Worm (Caenorhabditis elegans) whole organism, L3 larva: ENCODE data around the gene F31B9.4.

Source experiments
- R02D3.7 ChIP-seq: fragments of 150-350 bp; optimal IDR thresholded peaks from 2 replicates; lab custom pipeline; 2014; ENCODE audit warnings: missing biosample characterization, missing genetic modification characterization
- ZK546.5 ChIP-seq: sonication (generic microtip); optimal IDR thresholded peaks from 2 replicates; lab custom pipeline; 2017; ENCODE audit warnings: missing biosample characterization, missing genetic modification characterization
- aly-2 ChIP-seq: fragments of 150-350 bp; optimal IDR thresholded peaks from 2 replicates; lab custom pipeline; 2014; ENCODE audit warnings: missing biosample characterization, missing genetic modification characterization
- ama-1 ChIP-seq: fragments of 150-350 bp; optimal IDR thresholded peaks from 2 replicates; lab custom pipeline; 2018
- ceh-16 ChIP-seq: sonication (generic microtip); optimal IDR thresholded peaks from 2 replicates; lab custom pipeline; 2017; ENCODE audit warnings: missing biosample characterization, missing genetic modification characterization
- ceh-28 ChIP-seq: fragments of 150-350 bp; optimal IDR thresholded peaks from 2 replicates; lab custom pipeline; 2014; ENCODE audit warnings: missing biosample characterization, missing genetic modification reagents, missing genetic modification characterization
- ceh-82 ChIP-seq: fragments of 150-350 bp; optimal IDR thresholded peaks from 2 replicates; lab custom pipeline; 2014; ENCODE audit warnings: missing biosample characterization, missing genetic modification characterization
- ceh-9 ChIP-seq: sonication (generic microtip); optimal IDR thresholded peaks from 2 replicates; lab custom pipeline; 2018; ENCODE audit warnings: missing biosample characterization, missing genetic modification characterization
- daf-12 ChIP-seq: fragments of 150-350 bp; optimal IDR thresholded peaks from 2 replicates; lab custom pipeline; 2014; ENCODE audit warnings: missing biosample characterization, missing genetic modification reagents, missing genetic modification characterization
- egl-27 ChIP-seq: sonication (generic microtip); optimal IDR thresholded peaks from 4 replicates; lab custom pipeline; 2017; ENCODE audit warnings: missing biosample characterization, missing genetic modification reagents, missing genetic modification characterization
- egl-5 ChIP-seq: fragments of 150-350 bp; optimal IDR thresholded peaks from 2 replicates; lab custom pipeline; 2017; ENCODE audit warnings: missing biosample characterization, missing genetic modification reagents, missing genetic modification characterization, inconsistent platforms
- elt-1 ChIP-seq: fragments of 150-350 bp; optimal IDR thresholded peaks from 2 replicates; lab custom pipeline; 2014; ENCODE audit warnings: missing biosample characterization, missing genetic modification characterization
- elt-3 ChIP-seq, 3 experiments: fragments of 150-350 bp in 1 of 3; sonication (generic microtip) in 2 of 3; optimal IDR thresholded peaks; 2 replicates in 2 of 3; 4 replicates in 1 of 3; lab custom pipeline; 2014 to 2017; ENCODE audit warnings: missing biosample characterization in 3 of 3, missing genetic modification characterization in 3 of 3
- eor-1 ChIP-seq, 2 experiments: fragments of 150-350 bp; optimal IDR thresholded peaks; 2 replicates each; lab custom pipeline; 2014 to 2018; ENCODE audit warnings: missing biosample characterization in 2 of 2, missing genetic modification characterization in 2 of 2
- fkh-2 ChIP-seq: fragments of 150-350 bp; optimal IDR thresholded peaks from 2 replicates; lab custom pipeline; 2014; ENCODE audit warnings: missing biosample characterization, missing genetic modification reagents, missing genetic modification characterization
- fos-1 ChIP-seq: fragments of 150-350 bp; optimal IDR thresholded peaks from 2 replicates; lab custom pipeline; 2014; ENCODE audit warnings: missing biosample characterization, missing genetic modification characterization
- hmg-11 ChIP-seq: sonication (generic microtip); optimal IDR thresholded peaks from 2 replicates; lab custom pipeline; 2016; ENCODE audit warnings: missing genetic modification characterization, missing compliant biosample characterization
- jun-1 ChIP-seq: fragments of 150-350 bp; optimal IDR thresholded peaks from 2 replicates; lab custom pipeline; 2014; ENCODE audit warnings: missing biosample characterization, missing genetic modification reagents, missing genetic modification characterization
- lin-15B ChIP-seq: fragments of 150-350 bp; optimal IDR thresholded peaks from 2 replicates; lab custom pipeline; 2014; ENCODE audit warnings: missing biosample characterization, missing genetic modification characterization
- lin-39 ChIP-seq: fragments of 150-350 bp; optimal IDR thresholded peaks from 2 replicates; lab custom pipeline; 2018; ENCODE audit warnings: missing biosample characterization, missing genetic modification reagents, missing genetic modification characterization
- lsy-12 ChIP-seq: sonication (generic microtip); optimal IDR thresholded peaks from 2 replicates; lab custom pipeline; 2016; ENCODE audit warnings: mild to moderate bottlenecking, missing genetic modification characterization, missing compliant biosample characterization
- mdl-1 ChIP-seq: fragments of 150-350 bp; optimal IDR thresholded peaks from 2 replicates; lab custom pipeline; 2014; ENCODE audit warnings: missing biosample characterization, missing genetic modification characterization
- mml-1 ChIP-seq: fragments of 150-350 bp; sonication (generic microtip); optimal IDR thresholded peaks from 3 replicates; lab custom pipeline; 2014; ENCODE audit warnings: missing biosample characterization, missing genetic modification characterization
- nfya-1 ChIP-seq: sonication (generic microtip); optimal IDR thresholded peaks from 2 replicates; lab custom pipeline; 2017; ENCODE audit warnings: missing genetic modification characterization, mild to moderate bottlenecking, missing compliant biosample characterization, antibody characterized with exemption, moderate library complexity; ENCODE audit not compliant: insufficient read depth
- nhr-11 ChIP-seq: fragments of 150-350 bp; optimal IDR thresholded peaks from 2 replicates; lab custom pipeline; 2014; ENCODE audit warnings: missing biosample characterization, missing genetic modification characterization
- nhr-25 ChIP-seq: sonication (generic microtip); optimal IDR thresholded peaks from 2 replicates; lab custom pipeline; 2017; ENCODE audit warnings: missing biosample characterization, missing genetic modification characterization
- nhr-28 ChIP-seq: fragments of 150-350 bp; optimal IDR thresholded peaks from 2 replicates; lab custom pipeline; 2014; ENCODE audit warnings: missing biosample characterization, missing genetic modification characterization
- nhr-43 ChIP-seq: sonication (generic microtip); optimal IDR thresholded peaks from 2 replicates; lab custom pipeline; 2016; ENCODE audit warnings: mild to moderate bottlenecking, missing genetic modification characterization, missing compliant biosample characterization; ENCODE audit not compliant: poor library complexity, severe bottlenecking
- nhr-67 ChIP-seq: fragments of 150-350 bp; optimal IDR thresholded peaks from 2 replicates; lab custom pipeline; 2014; ENCODE audit warnings: missing biosample characterization, missing genetic modification characterization
- nhr-76 ChIP-seq: fragments of 150-350 bp; sonication (generic microtip); optimal IDR thresholded peaks from 5 replicates; lab custom pipeline; 2014; ENCODE audit warnings: missing biosample characterization, missing genetic modification characterization
- nhr-77 ChIP-seq: fragments of 150-350 bp; optimal IDR thresholded peaks from 2 replicates; lab custom pipeline; 2014; ENCODE audit warnings: missing biosample characterization, missing genetic modification characterization
- pha-4 ChIP-seq: fragments of 150-350 bp; optimal IDR thresholded peaks from 2 replicates; lab custom pipeline; 2014; ENCODE audit warnings: missing biosample characterization, missing genetic modification reagents, missing genetic modification characterization
- pqm-1 ChIP-seq: fragments of 150-350 bp; optimal IDR thresholded peaks from 2 replicates; lab custom pipeline; 2017; ENCODE audit warnings: missing biosample characterization, missing genetic modification characterization, inconsistent platforms
- sea-2 ChIP-seq: fragments of 150-350 bp; sonication (generic microtip); optimal IDR thresholded peaks from 4 replicates; lab custom pipeline; 2014; ENCODE audit warnings: missing biosample characterization, missing genetic modification reagents, missing genetic modification characterization
- snpc-4 ChIP-seq: fragments of 150-350 bp; optimal IDR thresholded peaks from 2 replicates; lab custom pipeline; 2014; ENCODE audit warnings: missing biosample characterization, missing genetic modification characterization
- unc-62 ChIP-seq: fragments of 150-350 bp; sonication (generic microtip); optimal IDR thresholded peaks from 4 replicates; lab custom pipeline; 2014; ENCODE audit warnings: missing biosample characterization, missing genetic modification reagents, missing genetic modification characterization
- zag-1 ChIP-seq: fragments of 150-350 bp; optimal IDR thresholded peaks from 2 replicates; lab custom pipeline; 2014; ENCODE audit warnings: missing biosample characterization, missing genetic modification characterization
- ztf-11 ChIP-seq: fragments of 150-350 bp; optimal IDR thresholded peaks from 2 replicates; lab custom pipeline; 2014; ENCODE audit warnings: missing biosample characterization, missing genetic modification characterization
- ztf-4 ChIP-seq: fragments of 150-350 bp; optimal IDR thresholded peaks from 2 replicates; lab custom pipeline; 2014; ENCODE audit warnings: missing biosample characterization, missing genetic modification characterization

Gene F31B9.4

DNA sequence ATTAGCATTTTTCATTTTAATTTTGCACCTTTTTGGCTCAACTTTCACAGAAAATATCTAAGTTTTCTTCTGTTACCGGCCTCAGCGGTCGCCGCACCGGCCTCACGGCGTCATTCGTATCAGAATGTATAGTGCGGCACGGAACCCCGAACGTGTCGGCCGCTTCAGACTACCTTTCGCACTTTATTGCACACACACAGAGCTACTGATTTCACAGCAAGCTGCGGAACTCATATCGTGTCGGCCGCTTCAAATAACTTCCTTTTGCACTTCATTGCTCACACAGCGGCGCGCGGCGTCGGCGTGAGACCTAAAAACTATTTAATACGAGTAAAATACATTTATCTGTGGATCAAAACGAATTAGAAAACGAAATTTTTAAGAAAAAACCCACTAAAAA lies 32.4 kb downstream of the F31B9.4 start:
- TF ChIP-seq hmg-11 (tag; lab: Kevin White, UChicago) (no peak), eor-1 (tag; optimal IDR thresholded peaks at IDR 0.05; lab: Kevin White, UChicago) (no peak), snpc-4 (tag; lab: Kevin White, UChicago) (no peak), ztf-11 (tag; lab: Kevin White, UChicago) (no peak), aly-2 (tag; lab: Kevin White, UChicago) (no peak), nhr-11 (tag; lab: Kevin White, UChicago) (no peak), elt-3 (tag; optimal IDR thresholded peaks at IDR 0.05; lab: Kevin White, UChicago) (no peak), lin-15B (tag; lab: Kevin White, UChicago) (no peak), mdl-1 (tag; lab: Kevin White, UChicago) (no peak), nfya-1 (tag; lab: Kevin White, UChicago) (no peak), egl-27 (no peak)

ce11 chrX:15881027-15881426 lies 35.9 kb downstream of the F31B9.4 start:
- TF ChIP-seq lsy-12 (tag; lab: Kevin White, UChicago) (peak; percentile 49), ama-1 (lab: Kevin White, UChicago) (no peak)

- TF ChIP-seq pha-4 (tag; lab: Kevin White, UChicago) (peak; percentile 4), elt-1 (tag; lab: Kevin White, UChicago) (no peak), lin-15B (tag; lab: Kevin White, UChicago) (no peak), lsy-12 (tag; lab: Kevin White, UChicago) (peak; percentile 17)
Measured at ce11 chrX:15878785-15879184, 38.1 kb downstream of the F31B9.4 start, which contains the start of gene gmeb-2. gmeb-2 (plus strand) TSS chrX:15879085.

DNA sequence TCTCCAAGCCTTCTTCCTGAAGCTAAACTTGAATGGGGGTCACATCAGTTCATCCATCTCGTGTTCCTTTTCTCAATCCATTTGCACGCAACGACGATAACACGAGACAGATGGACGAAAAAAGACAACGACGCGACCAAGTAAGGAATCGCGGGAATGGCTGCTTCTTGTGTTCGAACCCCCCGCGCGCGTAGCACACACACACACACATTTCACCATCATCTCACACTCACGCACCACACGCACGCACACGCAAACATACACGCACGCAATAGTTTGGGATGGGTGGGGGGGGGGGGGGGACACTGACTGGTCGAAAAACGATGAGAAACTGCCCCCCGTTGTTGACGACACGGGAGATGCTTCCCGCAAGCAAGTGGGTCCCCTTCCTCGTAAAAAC lies 40.0 kb downstream of the F31B9.4 start:
- no peak for TF ChIP-seq aly-2 (tag; lab: Kevin White, UChicago)
- TF ChIP-seq lin-39 (tag; lab: Kevin White, UChicago): peak; percentile 53
- peak; percentile 5 for TF ChIP-seq hmg-11 (tag; lab: Kevin White, UChicago)
- peak; percentile 41 for TF ChIP-seq lsy-12 (tag; lab: Kevin White, UChicago)
- TF ChIP-seq fos-1 (tag; lab: Kevin White, UChicago): no peak

ce11 chrX:15869589-15869988 lies 47.3 kb downstream of the F31B9.4 start:
- TF ChIP-seq mml-1 (tag; lab: Kevin White, UChicago): no peak
- TF ChIP-seq pha-4 (tag; lab: Kevin White, UChicago): no peak
- no peak for TF ChIP-seq nfya-1 (tag; lab: Kevin White, UChicago)
- no peak for TF ChIP-seq unc-62 (GFP tag; lab: Kevin White, UChicago)
- peak; percentile 2 for TF ChIP-seq nhr-43 (tag; lab: Kevin White, UChicago)

DNA sequence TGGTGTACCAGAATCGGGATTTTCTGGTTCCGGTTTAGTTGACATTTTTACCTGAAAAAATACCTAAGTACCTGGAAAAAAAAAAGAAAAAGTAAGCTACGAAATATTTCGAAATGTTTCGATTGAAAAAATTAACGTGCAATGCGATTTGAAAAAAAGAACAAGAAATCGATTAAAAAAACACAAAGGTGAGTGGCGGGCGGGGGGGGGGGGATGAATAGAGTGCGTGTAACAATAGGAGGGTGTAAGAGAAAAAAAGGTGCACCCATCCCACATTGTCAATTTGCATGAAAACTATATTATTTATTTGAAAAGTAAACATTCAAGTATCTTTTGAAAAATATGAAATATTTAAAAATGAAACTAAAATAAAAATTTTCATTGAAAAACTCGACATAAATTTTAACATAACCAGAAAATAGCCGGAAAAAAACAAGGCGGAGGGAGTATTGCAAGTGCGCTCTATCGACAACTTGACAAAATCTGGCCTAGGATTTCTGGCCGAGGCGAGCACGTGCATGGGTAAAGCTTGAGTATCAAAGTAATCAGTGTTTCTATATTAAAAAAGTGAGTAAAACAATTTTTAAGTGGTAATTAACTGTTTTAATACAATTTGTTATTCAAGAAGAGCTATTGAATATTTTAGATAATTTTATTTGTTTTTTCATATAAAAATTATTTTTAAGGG lies 50.9 kb downstream of the F31B9.4 start, which contains the start of the genes csb-1 and F53H4.4:
TSS of gene csb-1 (minus strand) at position 51 of the 688 bp plus-strand sequence.
TSS of gene F53H4.4 (plus strand) at position 520 of the 688 bp plus-strand sequence.
- TF ChIP-seq ZK546.5 (tag; lab: Kevin White, UChicago) (no peak), jun-1 (peak; percentile 49), unc-62 (GFP tag; lab: Kevin White, UChicago) (no peak), nhr-25 (tag; lab: Kevin White, UChicago) (peak; percentile 39), elt-1 (tag; lab: Kevin White, UChicago) (no peak), fkh-2 (tag; lab: Kevin White, UChicago) (no peak), ceh-82 (tag; lab: Kevin White, UChicago) (no peak), egl-27 (no peak), ztf-4 (tag; lab: Kevin White, UChicago) (no peak), mml-1 (tag; lab: Kevin White, UChicago) (no peak), nhr-67 (tag; lab: Kevin White, UChicago) (no peak), ztf-11 (tag; lab: Kevin White, UChicago) (no peak), nhr-11 (tag; lab: Kevin White, UChicago) (no peak), nhr-76 (tag; lab: Kevin White, UChicago) (no peak), egl-5 (tag; lab: Kevin White, UChicago) (peak; percentile 56), lsy-12 (tag; lab: Kevin White, UChicago) (peak; percentile 77), ama-1 (lab: Kevin White, UChicago) (no peak), lin-15B (tag; lab: Kevin White, UChicago) (peak; percentile 90), nhr-77 (tag; lab: Kevin White, UChicago) (no peak), hmg-11 (tag; lab: Kevin White, UChicago) (peak; percentile 43), zag-1 (tag; lab: Kevin White, UChicago) (no peak), R02D3.7 (tag; lab: Kevin White, UChicago) (peak; percentile 53), ceh-28 (tag; lab: Kevin White, UChicago) (no peak), nhr-43 (tag; lab: Kevin White, UChicago) (peak; percentile 51), ceh-9 (tag; lab: Kevin White, UChicago) (no peak), mdl-1 (tag; lab: Kevin White, UChicago) (peak; percentile 89), daf-12 (tag; lab: Kevin White, UChicago) (no peak), snpc-4 (tag; lab: Kevin White, UChicago) (peak; percentile 55), sea-2 (GFP tag; lab: Kevin White, UChicago) (no peak), pqm-1 (tag; lab: Kevin White, UChicago) (peak; percentile 13), nhr-28 (tag; lab: Kevin White, UChicago) (no peak), ceh-16 (tag; lab: Kevin White, UChicago) (no peak)
